Fruit fly (Drosophila melanogaster) whole organism, embryonic: Measurements from ENCODE around the gene sinu.
A peak's percentile ranks its signal among the peaks of the same experiment; 100 is the strongest.

Experiments used
- B-H1 ChIP-seq: fragments of 200-800 bp; sonication (Bioruptor generic); IDR thresholded peaks from 3 replicates; pipeline ENCODE4 v1.3.6; 2022; ENCODE audit warnings: missing biosample characterization, missing genetic modification characterization
- C15 ChIP-seq: fragments of 200-800 bp; sonication (Bioruptor generic); IDR thresholded peaks from 3 replicates; pipeline ENCODE4 v1.3.6; 2022; ENCODE audit warnings: missing biosample characterization, missing genetic modification characterization
- CG10366 ChIP-seq: fragments of 200-800 bp; sonication (Bioruptor generic); IDR thresholded peaks from 2 replicates; pipeline ENCODE4 v1.3.6; 2022; ENCODE audit warnings: missing biosample characterization, missing genetic modification characterization
- CG10959 ChIP-seq: fragments of 200-800 bp; sonication (Bioruptor generic); IDR thresholded peaks from 2 replicates; pipeline ENCODE4 v1.3.6; 2022; ENCODE audit warnings: missing biosample characterization, missing genetic modification characterization
- CG11560 ChIP-seq: fragments of 200-800 bp; sonication (Bioruptor generic); IDR thresholded peaks from 3 replicates; pipeline ENCODE4 v1.3.6; 2022; ENCODE audit warnings: missing biosample characterization, missing genetic modification characterization
- CG11723 ChIP-seq: fragments of 200-800 bp; sonication (Bioruptor generic); optimal IDR thresholded peaks from 2 replicates; lab custom pipeline; 2017; ENCODE audit warnings: missing biosample characterization, mild to moderate bottlenecking, missing genetic modification characterization
- CG12299 ChIP-seq: fragments of 200-800 bp; sonication (Bioruptor generic); optimal IDR thresholded peaks from 2 replicates; lab custom pipeline; 2018; ENCODE audit warnings: missing biosample characterization, mild to moderate bottlenecking, missing genetic modification characterization
- CG12391 ChIP-seq: fragments of 200-800 bp; sonication (Bioruptor generic); optimal IDR thresholded peaks from 3 replicates; lab custom pipeline; 2018; ENCODE audit warnings: missing biosample characterization, mild to moderate bottlenecking, missing genetic modification characterization, moderate library complexity
- CG12769 ChIP-seq: fragments of 200-800 bp; sonication (Bioruptor generic); optimal IDR thresholded peaks from 2 replicates; lab custom pipeline; 2019; ENCODE audit warnings: missing biosample characterization, mild to moderate bottlenecking, missing genetic modification characterization, moderate library complexity
- CG14050 ChIP-seq: fragments of 200-800 bp; sonication (Bioruptor generic); IDR thresholded peaks from 3 replicates; pipeline ENCODE4 v1.3.6; 2022; ENCODE audit warnings: missing biosample characterization, missing genetic modification characterization
- CG16813 ChIP-seq: fragments of 200-800 bp; sonication (Bioruptor generic); IDR thresholded peaks from 3 replicates; pipeline ENCODE4 v1.3.6; 2022; ENCODE audit warnings: missing biosample characterization, missing genetic modification characterization; ENCODE audit not compliant: partially characterized antibody
- CG17328 ChIP-seq: fragments of 200-800 bp; sonication (Bioruptor generic); IDR thresholded peaks from 2 replicates; pipeline ENCODE4 v1.3.6; 2022; ENCODE audit warnings: missing biosample characterization, missing genetic modification characterization
- CG17361 ChIP-seq: fragments of 200-800 bp; sonication (Bioruptor generic); IDR thresholded peaks from 3 replicates; pipeline ENCODE4 v1.3.6; 2022; ENCODE audit warnings: missing biosample characterization, missing genetic modification characterization
- CG17912 ChIP-seq: fragments of 200-800 bp; sonication (Bioruptor generic); optimal IDR thresholded peaks from 2 replicates; lab custom pipeline; 2018; ENCODE audit warnings: missing biosample characterization, mild to moderate bottlenecking, missing genetic modification characterization
- CG18599 ChIP-seq: fragments of 200-800 bp; sonication (Bioruptor generic); optimal IDR thresholded peaks from 3 replicates; lab custom pipeline; 2017; ENCODE audit warnings: missing biosample characterization, missing genetic modification characterization, mild to moderate bottlenecking, moderate library complexity, missing genetic modification reagents
- CG2889 ChIP-seq: fragments of 200-800 bp; sonication (Bioruptor generic); IDR thresholded peaks from 3 replicates; pipeline ENCODE4 v1.3.6; 2022; ENCODE audit warnings: missing biosample characterization, missing genetic modification characterization
- CG30403 ChIP-seq: fragments of 200-800 bp; sonication (Bioruptor generic); optimal IDR thresholded peaks from 3 replicates; lab custom pipeline; 2016; ENCODE audit warnings: missing biosample characterization, missing genetic modification characterization
- CG31441 ChIP-seq: fragments of 200-800 bp; sonication (Bioruptor generic); IDR thresholded peaks from 2 replicates; pipeline ENCODE4 v1.3.6; 2022; ENCODE audit warnings: missing biosample characterization, missing genetic modification characterization
- CG34224 ChIP-seq: fragments of 200-800 bp; sonication (Bioruptor generic); IDR thresholded peaks from 3 replicates; pipeline ENCODE4 v1.3.6; 2022; ENCODE audit warnings: missing biosample characterization, missing genetic modification characterization; ENCODE audit not compliant: partially characterized antibody
- CG4282 ChIP-seq: fragments of 200-800 bp; sonication (Bioruptor generic); optimal IDR thresholded peaks from 2 replicates; lab custom pipeline; 2016; ENCODE audit warnings: missing biosample characterization, missing genetic modification characterization
- CG8290 ChIP-seq, 3 experiments: fragments of 200-800 bp; sonication (Bioruptor generic); optimal IDR thresholded peaks; 2 replicates each; lab custom pipeline; 2016 to 2019; ENCODE audit warnings: missing biosample characterization in 3 of 3, missing genetic modification characterization in 3 of 3, mild to moderate bottlenecking in 2 of 3, moderate library complexity in 1 of 3
- CG8359 ChIP-seq: fragments of 200-800 bp; sonication (Bioruptor generic); optimal IDR thresholded peaks from 2 replicates; lab custom pipeline; 2017; ENCODE audit warnings: missing biosample characterization, mild to moderate bottlenecking, missing genetic modification characterization, borderline replicate concordance
- CkIIα-i1 ChIP-seq: fragments of 200-800 bp; sonication (Bioruptor generic); IDR thresholded peaks from 2 replicates; pipeline ENCODE4 v1.3.6; 2022; ENCODE audit warnings: missing biosample characterization, missing genetic modification characterization
- ERR ChIP-seq: fragments of 200-800 bp; sonication (Bioruptor generic); optimal IDR thresholded peaks from 2 replicates; lab custom pipeline; 2016; ENCODE audit warnings: missing biosample characterization, missing genetic modification characterization
- Eip74EF ChIP-seq, 2 experiments: fragments of 200-800 bp in 1 of 2; fragments of >200 bp in 1 of 2; sonication (Bioruptor generic) in 1 of 2; optimal IDR thresholded peaks; 2 replicates each; lab custom pipeline; 2017 to 2019; ENCODE audit warnings: missing biosample characterization in 2 of 2, missing genetic modification characterization in 2 of 2, mild to moderate bottlenecking in 1 of 2, moderate library complexity in 1 of 2
- Ets65A ChIP-seq: fragments of 200-800 bp; sonication (Bioruptor generic); peaks from one replicate; lab custom pipeline; 2016; ENCODE audit warnings: missing biosample characterization, missing genetic modification characterization
- Fer2 ChIP-seq: fragments of 200-800 bp; sonication (Bioruptor generic); optimal IDR thresholded peaks from 2 replicates; lab custom pipeline; 2018; ENCODE audit warnings: missing biosample characterization, mild to moderate bottlenecking, missing genetic modification characterization, moderate library complexity
- Hmx ChIP-seq: fragments of 200-800 bp; sonication (Bioruptor generic); optimal IDR thresholded peaks from 2 replicates; lab custom pipeline; 2016; ENCODE audit warnings: missing biosample characterization, missing genetic modification characterization
- Lhr ChIP-seq: fragments of 200-800 bp; sonication (Bioruptor generic); optimal IDR thresholded peaks from 3 replicates; lab custom pipeline; 2017; ENCODE audit warnings: mild to moderate bottlenecking, missing biosample characterization, missing genetic modification reagents, missing genetic modification characterization
- Mad ChIP-seq: fragments of 200-800 bp; sonication (Bioruptor generic); optimal IDR thresholded peaks from 2 replicates; lab custom pipeline; 2016; ENCODE audit warnings: missing biosample characterization, missing genetic modification characterization
- Mes4 ChIP-seq: fragments of 200-800 bp; sonication (Bioruptor generic); optimal IDR thresholded peaks from 2 replicates; lab custom pipeline; 2016; ENCODE audit warnings: missing biosample characterization, missing genetic modification characterization
- Sin3A ChIP-seq: fragments of >200 bp; optimal IDR thresholded peaks from 2 replicates; lab custom pipeline; 2018
- ara ChIP-seq: fragments of 200-800 bp; sonication (Bioruptor generic); IDR thresholded peaks from 2 replicates; pipeline ENCODE4 v1.3.6; 2022; ENCODE audit warnings: missing biosample characterization, missing genetic modification characterization
- ato ChIP-seq: fragments of 200-800 bp; sonication (Bioruptor generic); IDR thresholded peaks from 2 replicates; pipeline ENCODE4 v1.3.6; 2022; ENCODE audit warnings: missing biosample characterization, missing genetic modification characterization; ENCODE audit not compliant: partially characterized antibody
- dmrt99B ChIP-seq: fragments of 200-800 bp; sonication (Bioruptor generic); optimal IDR thresholded peaks from 2 replicates; lab custom pipeline; 2018; ENCODE audit warnings: missing biosample characterization, mild to moderate bottlenecking, missing genetic modification characterization, moderate library complexity
- dysf ChIP-seq: fragments of 200-800 bp; sonication (Bioruptor generic); IDR thresholded peaks from 3 replicates; pipeline ENCODE4 v1.3.6; 2022; ENCODE audit warnings: missing biosample characterization, missing genetic modification characterization
- en ChIP-seq: fragments of 200-800 bp; sonication (Bioruptor generic); optimal IDR thresholded peaks from 2 replicates; lab custom pipeline; 2016; ENCODE audit warnings: missing biosample characterization, missing genetic modification characterization
- fd64A ChIP-seq: fragments of 200-800 bp; sonication (Bioruptor generic); optimal IDR thresholded peaks from 3 replicates; lab custom pipeline; 2018; ENCODE audit warnings: missing biosample characterization, mild to moderate bottlenecking, missing genetic modification characterization
- gro ChIP-seq: fragments of 200-800 bp; sonication (Bioruptor generic); optimal IDR thresholded peaks from 2 replicates; lab custom pipeline; 2016; ENCODE audit warnings: missing biosample characterization, missing genetic modification characterization
- lilli ChIP-seq: fragments of 200-800 bp; sonication (Bioruptor generic); optimal IDR thresholded peaks from 3 replicates; lab custom pipeline; 2016; ENCODE audit warnings: missing biosample characterization, missing genetic modification characterization
- mirr ChIP-seq: fragments of 200-800 bp; sonication (Bioruptor generic); optimal IDR thresholded peaks from 3 replicates; lab custom pipeline; 2018; ENCODE audit warnings: missing biosample characterization, mild to moderate bottlenecking, missing genetic modification characterization
- pan ChIP-seq, 4 experiments: fragments of >200 bp in 3 of 4; fragments of 200-800 bp in 1 of 4; sonication (Bioruptor generic) in 1 of 4; optimal IDR thresholded peaks in 3 of 4; IDR thresholded peaks in 1 of 4; 2 replicates each; pipeline versions ENCODE4 v1.3.6 to Lab custom; 2017 to 2022; ENCODE audit warnings: missing biosample characterization in 2 of 4, missing genetic modification characterization in 2 of 4, mixed read lengths in 1 of 4
- pzg ChIP-seq: fragments of 200-800 bp; sonication (Bioruptor generic); optimal IDR thresholded peaks from 3 replicates; lab custom pipeline; 2018; ENCODE audit warnings: missing biosample characterization, mild to moderate bottlenecking, missing genetic modification characterization, moderate library complexity
- row ChIP-seq: fragments of 200-800 bp; sonication (Bioruptor generic); IDR thresholded peaks from 3 replicates; pipeline ENCODE4 v1.3.6; 2022; ENCODE audit warnings: missing biosample characterization, missing genetic modification characterization
- sens ChIP-seq: fragments of 200-800 bp; sonication (Bioruptor generic); peaks from one replicate; lab custom pipeline; 2016; ENCODE audit warnings: missing biosample characterization, missing genetic modification characterization
- sisA ChIP-seq: fragments of 200-800 bp; sonication (Bioruptor generic); IDR thresholded peaks from 2 replicates; pipeline ENCODE4 v1.3.6; 2022; ENCODE audit warnings: missing biosample characterization, missing genetic modification characterization
- sug ChIP-seq: fragments of 200-800 bp; optimal IDR thresholded peaks from 2 replicates; lab custom pipeline; 2019; ENCODE audit warnings: missing biosample characterization, mild to moderate bottlenecking, missing genetic modification characterization, moderate library complexity
- tap ChIP-seq: fragments of 200-800 bp; optimal IDR thresholded peaks from 3 replicates; lab custom pipeline; 2019; ENCODE audit warnings: missing biosample characterization, mild to moderate bottlenecking, missing genetic modification characterization, moderate library complexity
- toy ChIP-seq: fragments of 200-800 bp; sonication (Bioruptor generic); IDR thresholded peaks from 2 replicates; pipeline ENCODE4 v1.3.6; 2022; ENCODE audit warnings: missing biosample characterization, missing genetic modification characterization
- unc-4 ChIP-seq: fragments of 200-800 bp; sonication (Bioruptor generic); IDR thresholded peaks from 2 replicates; pipeline ENCODE4 v1.3.6; 2022; ENCODE audit warnings: missing biosample characterization, missing genetic modification characterization; ENCODE audit not compliant: partially characterized antibody
- vfl ChIP-seq: fragments of 200-800 bp; sonication (Bioruptor generic); optimal IDR thresholded peaks from 2 replicates; lab custom pipeline; 2016; ENCODE audit warnings: missing biosample characterization, missing genetic modification characterization
- zfh1 ChIP-seq: fragments of 200-800 bp; sonication (Bioruptor generic); IDR thresholded peaks from 3 replicates; pipeline ENCODE4 v1.3.6; 2022; ENCODE audit warnings: missing biosample characterization, missing genetic modification characterization

sinu gene

dm6 chr3L:5569724-5570123, 8.3 kb upstream of the sinu start (continued):
- TF ChIP-seq pzg = no peak
- TF ChIP-seq mirr = peak; percentile 29
- no peak for TF ChIP-seq Hmx (GFP tag; lab: Kevin White, UChicago)
- no peak for TF ChIP-seq CG17912 (GFP tag; lab: Kevin White, UChicago)
- no peak for TF ChIP-seq vfl (GFP tag; lab: Kevin White, UChicago)
- TF ChIP-seq ato (GFP tag; lab: Robert Waterston, UW) = no peak
- TF ChIP-seq sens (GFP tag; lab: Kevin White, UChicago) = peak; percentile 47
- TF ChIP-seq CG2889 = no peak
- no peak for TF ChIP-seq CG16813
- no peak for TF ChIP-seq CG17328 (GFP tag; lab: Robert Waterston, UW)
- no peak for TF ChIP-seq CkIIα-i1 (GFP tag; lab: Robert Waterston, UW)
- TF ChIP-seq CG34224 (GFP tag; lab: Robert Waterston, UW) = no peak
- no peak for TF ChIP-seq zfh1 (GFP tag; lab: Robert Waterston, UW)
- TF ChIP-seq en (GFP tag; lab: Kevin White, UChicago) = no peak
- TF ChIP-seq CG8290 (GFP tag; optimal IDR thresholded peaks at IDR 0.05; lab: Kevin White, UChicago) = no peak
- peak in 1 of 2 experiments; percentile 24 for TF ChIP-seq CG8290 (tag; optimal IDR thresholded peaks at IDR 0.05; lab: Kevin White, UChicago)
- TF ChIP-seq CG30403 = no peak
- no peak for TF ChIP-seq unc-4
- TF ChIP-seq CG10366 (GFP tag; lab: Robert Waterston, UW) = no peak
- no peak for TF ChIP-seq CG18599 (GFP tag; lab: Kevin White, UChicago)
- TF ChIP-seq Sin3A (lab: Kevin White, UChicago) = no peak
- no peak for TF ChIP-seq B-H1 (GFP tag; lab: Robert Waterston, UW)
- no peak for TF ChIP-seq fd64A (GFP tag; lab: Kevin White, UChicago)
- no peak for TF ChIP-seq tap (tag; lab: Kevin White, UChicago)
- TF ChIP-seq lilli (GFP tag; lab: Kevin White, UChicago) = no peak
- no peak for TF ChIP-seq dysf
- no peak for TF ChIP-seq CG11723 (GFP tag; lab: Kevin White, UChicago)
- no peak for TF ChIP-seq CG10959 (GFP tag; lab: Robert Waterston, UW)
- TF ChIP-seq CG4282 (GFP tag; lab: Kevin White, UChicago) = no peak
- TF ChIP-seq ERR = no peak
- TF ChIP-seq CG12769 (tag; lab: Kevin White, UChicago) = peak; percentile 88
- TF ChIP-seq Eip74EF (GFP tag; optimal IDR thresholded peaks at IDR 0.05; lab: Kevin White, UChicago) = peak in 1 of 2 experiments; percentile 18
- TF ChIP-seq Fer2 (tag; lab: Kevin White, UChicago) = no peak
- TF ChIP-seq sisA (GFP tag; lab: Robert Waterston, UW) = no peak
- TF ChIP-seq row (GFP tag; lab: Robert Waterston, UW) = no peak
- TF ChIP-seq C15 = no peak
- no peak for TF ChIP-seq Lhr (GFP tag; lab: Kevin White, UChicago)
- TF ChIP-seq CG17361 (GFP tag; lab: Robert Waterston, UW) = no peak
- TF ChIP-seq CG12391 = no peak
- no peak for TF ChIP-seq ara (GFP tag; lab: Robert Waterston, UW)
- TF ChIP-seq pan (optimal IDR thresholded peaks at IDR 0.05; lab: Kevin White, UChicago) = no peak
- no peak for TF ChIP-seq pan (GFP tag; optimal IDR thresholded peaks at IDR 0.05 in 1 of 2, IDR thresholded peaks at IDR 0.05 in 1 of 2)
- TF ChIP-seq Mad = no peak
- no peak for TF ChIP-seq sug (tag; lab: Kevin White, UChicago)
- no peak for TF ChIP-seq Ets65A (GFP tag; lab: Kevin White, UChicago)
- peak; percentile 20 for TF ChIP-seq gro (GFP tag; lab: Kevin White, UChicago)
- TF ChIP-seq CG14050 = no peak
- TF ChIP-seq dmrt99B (tag; lab: Kevin White, UChicago) = no peak
- TF ChIP-seq Mes4 (GFP tag; lab: Kevin White, UChicago) = no peak
- no peak for TF ChIP-seq CG31441 (GFP tag; lab: Robert Waterston, UW)
- TF ChIP-seq CG12299 = no peak
- TF ChIP-seq CG8359 (GFP tag; lab: Kevin White, UChicago) = no peak
- TF ChIP-seq toy = no peak
- no peak for TF ChIP-seq CG11560 (tag; lab: Robert Waterston, UW)
